Fruit fly (Drosophila melanogaster) Kc167 (cell line): ENCODE data around the gene Sfp33A4.
A peak's percentile ranks its signal among the peaks of the same experiment; 100 is the strongest.

Experiments
- Myc ChIP-seq: fragments of >200 bp; optimal IDR thresholded peaks from 2 replicates; lab custom pipeline; 2017; ENCODE audit warnings: missing external identifiers
- Sin3A ChIP-seq: fragments of >200 bp; optimal IDR thresholded peaks from 2 replicates; lab custom pipeline; 2018; ENCODE audit warnings: missing external identifiers
- h ChIP-seq: fragments of >200 bp; optimal IDR thresholded peaks from 3 replicates; lab custom pipeline; 2018; ENCODE audit warnings: missing external identifiers
- insv ChIP-seq: fragments of >200 bp; optimal IDR thresholded peaks from 3 replicates; lab custom pipeline; 2018; ENCODE audit warnings: missing external identifiers
- psq ChIP-seq: fragments of >200 bp; optimal IDR thresholded peaks from 2 replicates; lab custom pipeline; 2017; ENCODE audit warnings: missing external identifiers
- ttk ChIP-seq: sonication (Bioruptor generic); optimal IDR thresholded peaks from 2 replicates; lab custom pipeline; 2017; ENCODE audit warnings: missing external identifiers

The Sfp33A4 gene

DNA sequence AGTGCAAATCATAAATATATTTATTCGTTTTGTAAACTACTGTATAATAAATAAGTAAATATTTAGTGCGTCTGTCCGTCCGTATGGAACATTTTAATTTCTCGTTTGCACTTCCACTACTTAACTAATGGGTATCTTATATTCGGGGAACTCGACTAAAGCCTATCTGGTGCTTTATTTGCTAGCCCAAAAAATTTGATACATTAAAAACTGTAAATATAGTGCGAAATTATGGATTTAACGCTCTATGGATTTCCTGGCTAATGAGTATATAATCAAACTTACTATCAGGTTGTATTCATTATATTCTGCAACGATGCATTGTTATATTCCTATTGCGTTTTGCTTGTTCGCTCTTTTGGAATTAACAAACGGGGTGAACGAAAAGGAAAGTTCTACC is at the start of gene Sfp33A4:
Sfp33A4 (plus strand) TSS at position 301 of the 400 bp plus-strand sequence.
- no peak for TF ChIP-seq h
- TF ChIP-seq insv (lab: Kevin White, UChicago), result no peak
- TF ChIP-seq Sin3A (lab: Kevin White, UChicago), result no peak
- no peak for TF ChIP-seq ttk (lab: Kevin White, UChicago)
- TF ChIP-seq psq (lab: Kevin White, UChicago), result no peak
- no peak for TF ChIP-seq Myc (lab: Kevin White, UChicago)

DNA sequence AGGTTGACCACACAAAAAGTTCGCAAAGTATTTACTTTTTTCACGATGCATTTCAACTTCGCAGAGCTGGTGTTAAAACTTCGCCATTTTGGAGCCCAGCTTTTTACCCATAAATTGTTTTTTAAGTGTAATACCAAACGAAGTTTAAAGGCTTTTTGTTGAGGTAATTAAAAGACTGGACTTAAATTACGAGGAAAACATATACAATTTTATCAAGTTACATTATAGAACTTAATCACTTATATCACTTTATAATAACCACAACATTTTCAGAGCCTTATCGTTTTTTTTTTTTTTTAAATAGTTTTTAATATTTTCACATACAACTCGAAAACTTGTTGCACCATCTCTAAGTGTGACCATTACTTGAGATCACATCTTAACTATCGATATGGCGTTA is 49.0 kb upstream of the Sfp33A4 start, which contains the start of gene CG14931:
CG14931 (plus strand) TSS at position 301 of the 400 bp plus-strand sequence.
- TF ChIP-seq Myc (lab: Kevin White, UChicago) (no peak), h (no peak), ttk (lab: Kevin White, UChicago) (no peak), Sin3A (lab: Kevin White, UChicago) (no peak)

DNA sequence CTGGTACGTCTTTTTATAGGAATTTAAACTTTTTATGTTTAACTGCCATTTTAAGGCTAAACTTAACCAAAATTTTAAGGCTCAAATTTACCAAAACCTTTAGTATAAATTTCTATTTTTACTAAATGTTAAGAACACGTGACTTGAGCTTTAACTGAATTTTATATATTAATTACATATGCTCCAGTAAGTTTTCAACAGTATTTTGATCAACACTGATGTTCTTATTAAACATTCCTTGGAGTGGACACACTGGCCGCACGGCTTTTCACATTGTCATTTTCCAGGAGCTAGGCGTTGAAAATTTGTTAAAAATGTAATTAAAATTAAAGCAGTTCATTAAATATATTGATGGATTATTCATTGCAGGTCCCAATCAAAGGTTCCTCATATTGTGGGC is 47.4 kb upstream of the Sfp33A4 start, which contains the start of gene CG14932:
CG14932 (plus strand) TSS at position 230 of the 400 bp plus-strand sequence.
- TF ChIP-seq Myc (lab: Kevin White, UChicago), result no peak
- TF ChIP-seq ttk (lab: Kevin White, UChicago), result no peak
- TF ChIP-seq psq (lab: Kevin White, UChicago), result no peak
- no peak for TF ChIP-seq Sin3A (lab: Kevin White, UChicago)
- no peak for TF ChIP-seq insv (lab: Kevin White, UChicago)
- TF ChIP-seq h, result no peak

DNA sequence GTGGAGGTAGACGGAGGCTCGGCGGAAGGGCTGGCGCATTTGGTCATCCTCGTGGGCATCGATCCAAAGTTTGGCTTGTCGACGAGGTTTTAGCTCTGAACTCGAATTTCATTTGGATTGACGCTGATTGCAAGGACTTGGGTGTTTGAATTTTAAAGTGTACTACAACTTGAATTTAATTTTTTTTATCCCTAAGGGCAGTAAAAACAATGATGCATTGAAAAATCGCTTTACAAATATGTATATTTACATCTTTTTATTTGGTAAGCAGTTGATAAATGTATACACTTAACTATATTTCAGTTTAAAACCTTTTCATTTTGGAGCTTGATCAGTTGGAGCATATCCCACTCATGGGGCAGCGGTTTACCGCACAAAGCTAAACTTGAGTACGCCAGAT is 44.8 kb upstream of the Sfp33A4 start, which contains the start of gene Tsp33B:
Tsp33B (minus strand) TSS at position 101 of the 400 bp plus-strand sequence.
- TF ChIP-seq ttk (lab: Kevin White, UChicago) (no peak), insv (lab: Kevin White, UChicago) (no peak), psq (lab: Kevin White, UChicago) (no peak)

DNA sequence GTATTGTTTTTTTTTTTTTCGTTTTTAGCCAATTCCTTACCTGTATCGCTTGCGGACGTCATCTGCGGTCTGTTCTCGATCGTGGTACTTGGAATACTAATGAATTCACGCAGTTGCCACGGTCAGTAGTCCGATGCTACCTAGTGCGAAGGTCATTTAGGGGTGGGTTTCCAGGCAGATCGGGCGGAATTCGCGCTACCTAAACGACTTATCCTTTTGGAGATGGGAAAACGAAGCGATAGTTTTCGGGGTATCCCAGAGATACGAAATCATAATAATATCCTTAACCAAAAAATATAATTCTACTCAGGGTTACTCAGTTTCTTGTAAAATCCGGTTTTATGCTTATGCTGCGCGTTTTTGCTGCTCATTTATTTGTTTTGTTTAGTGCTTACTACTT is 43.1 kb upstream of the Sfp33A4 start, which contains the start of gene CG14937:
CG14937 (minus strand) TSS at position 101 of the 400 bp plus-strand sequence.
- TF ChIP-seq ttk (lab: Kevin White, UChicago) (no peak), insv (lab: Kevin White, UChicago) (no peak), psq (lab: Kevin White, UChicago) (no peak), Myc (lab: Kevin White, UChicago) (no peak), h (no peak), Sin3A (lab: Kevin White, UChicago) (no peak)

DNA sequence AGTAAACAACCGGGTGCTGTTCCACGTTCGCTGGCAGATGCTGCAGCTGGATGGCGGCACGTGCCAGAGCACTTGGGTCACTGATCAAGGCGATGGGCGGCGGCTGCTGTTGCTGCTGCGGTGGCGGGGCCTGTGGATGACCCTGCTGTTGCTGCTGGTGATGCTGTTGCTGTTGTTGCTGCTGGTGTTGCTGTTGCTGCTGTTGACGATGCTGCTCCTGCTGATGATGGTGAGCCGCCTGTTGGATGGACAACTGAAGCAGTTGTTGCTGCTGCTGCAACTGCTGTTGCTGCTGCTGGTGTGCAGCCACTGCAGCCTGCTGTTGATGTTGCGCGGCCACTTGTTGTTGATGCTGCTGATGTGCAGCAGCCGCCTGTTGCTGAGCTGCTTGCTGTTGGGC is 39.9 kb upstream of the Sfp33A4 start:
- TF ChIP-seq h (peak; percentile 18), Sin3A (lab: Kevin White, UChicago) (no peak)

DNA sequence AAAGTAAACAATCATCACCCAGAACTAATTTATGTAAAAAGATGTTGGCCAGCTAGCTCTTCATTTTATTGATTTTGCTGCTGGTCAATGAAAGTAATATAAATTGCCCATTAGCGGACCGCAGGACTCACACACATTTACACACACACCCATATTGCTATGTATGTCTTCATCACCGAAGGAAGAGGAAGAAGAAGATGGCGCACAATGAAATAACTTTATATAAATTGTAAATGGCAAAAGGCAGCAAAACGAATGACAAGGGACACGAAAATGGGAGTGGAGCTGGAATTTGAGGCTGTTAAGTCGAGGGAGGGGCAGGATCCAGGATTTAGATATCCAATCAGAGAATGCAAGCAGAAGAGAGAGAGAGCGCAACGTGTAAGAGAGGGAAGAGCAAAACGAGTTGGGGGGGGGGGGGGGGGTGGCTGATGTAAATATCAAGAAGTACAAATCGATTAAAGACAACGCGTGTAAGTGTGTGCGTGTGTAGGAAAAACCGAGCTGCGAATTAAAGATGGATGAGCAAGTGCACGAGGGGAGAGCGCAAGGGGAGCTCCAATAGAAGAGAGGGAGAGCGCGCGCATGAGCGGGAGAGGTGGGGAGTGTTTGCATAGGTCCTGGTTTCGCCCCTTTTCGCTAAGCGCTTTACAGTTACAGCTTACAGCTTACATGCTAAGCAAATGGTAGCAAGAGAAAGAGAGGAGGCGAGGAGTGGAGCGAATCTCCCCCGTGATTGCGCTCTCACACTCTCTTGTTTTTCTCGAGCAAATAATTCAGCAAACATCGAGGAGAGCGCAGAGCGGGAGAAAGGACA is 32.6 kb upstream of the Sfp33A4 start:
- TF ChIP-seq ttk (lab: Kevin White, UChicago) (no peak), h (no peak), Sin3A (lab: Kevin White, UChicago) (no peak), Myc (lab: Kevin White, UChicago) (no peak), psq (lab: Kevin White, UChicago) (no peak), insv (lab: Kevin White, UChicago) (no peak)

DNA sequence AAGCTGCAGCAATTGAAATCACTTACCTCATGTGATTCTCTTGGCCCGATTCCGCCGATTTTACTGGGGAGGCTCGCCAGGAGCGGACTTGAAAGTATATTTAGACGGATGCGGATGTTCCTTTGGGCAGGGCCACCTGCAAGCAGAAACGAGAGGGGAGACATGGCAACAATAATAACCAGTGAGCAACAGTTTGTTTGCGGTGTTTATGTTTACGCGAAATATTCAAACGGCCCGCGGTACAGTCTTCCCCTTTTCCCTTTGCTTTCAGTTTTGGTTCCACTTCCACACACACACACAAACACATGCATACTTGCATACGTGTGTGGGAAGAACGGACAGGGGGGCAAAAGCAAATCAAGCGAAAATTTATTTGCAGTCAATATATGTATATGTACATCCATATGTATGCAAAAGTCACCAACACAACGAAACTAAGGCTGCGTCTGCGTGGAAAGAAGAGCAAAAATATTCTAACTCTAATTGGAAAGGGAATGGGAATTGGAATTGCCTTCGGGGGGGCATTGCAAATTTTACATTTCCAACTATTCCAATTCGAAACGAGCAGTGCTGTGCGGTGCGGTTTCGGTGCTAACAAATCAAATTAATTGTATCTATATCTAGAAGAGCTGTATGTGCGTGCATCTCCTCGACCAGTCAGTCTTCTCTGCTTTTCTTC is 30.9 kb upstream of the Sfp33A4 start:
- TF ChIP-seq insv (lab: Kevin White, UChicago), result no peak
- peak; percentile 81 for TF ChIP-seq psq (lab: Kevin White, UChicago)

DNA sequence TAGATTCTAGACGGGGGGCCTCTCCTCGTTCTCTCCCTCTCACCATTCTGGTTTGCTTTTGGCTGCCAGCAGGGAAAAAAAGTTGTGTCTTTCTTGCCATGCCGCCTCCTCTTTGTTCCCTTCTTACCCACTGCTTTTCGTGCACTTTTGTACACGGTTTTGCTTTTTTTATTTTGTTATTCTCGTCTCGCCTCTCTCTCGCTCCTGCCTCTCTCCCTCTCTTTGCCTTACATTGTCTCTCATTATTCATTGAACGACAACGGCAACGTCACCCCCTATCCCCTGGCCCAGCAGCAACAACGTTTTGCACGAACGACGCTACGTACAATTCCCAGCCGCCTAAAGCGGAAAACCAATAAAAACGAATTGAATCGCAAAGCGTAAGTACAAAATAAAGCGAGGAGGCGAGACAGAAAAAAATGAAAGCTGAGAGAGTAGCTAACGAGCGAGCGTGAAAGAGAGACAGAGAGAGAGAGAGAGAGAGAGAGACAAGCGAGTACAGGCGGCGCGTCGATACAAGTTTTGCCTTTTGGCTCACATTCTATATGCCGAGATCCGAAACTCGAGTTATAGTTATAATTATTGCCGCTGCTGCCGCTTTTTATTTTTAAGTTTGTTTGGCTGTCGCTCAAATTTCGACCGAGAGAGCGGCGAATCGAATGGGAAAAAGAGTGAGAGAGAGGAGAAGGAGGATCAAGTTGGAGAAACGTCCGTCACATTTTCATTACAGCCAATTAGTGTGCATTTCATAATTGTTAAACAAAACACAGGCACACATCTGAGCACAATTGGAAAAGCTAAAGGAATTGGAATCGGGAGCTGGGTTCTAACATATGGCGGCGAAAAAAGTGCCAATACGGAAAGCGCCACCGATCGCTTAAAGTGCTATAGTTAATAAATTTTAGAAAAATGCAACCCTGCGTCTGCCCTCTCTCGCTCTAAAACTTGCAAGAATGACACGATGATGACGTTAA is 30.1 kb upstream of the Sfp33A4 start:
- TF ChIP-seq h, result no peak
- TF ChIP-seq psq (lab: Kevin White, UChicago), result peak; percentile 57

DNA sequence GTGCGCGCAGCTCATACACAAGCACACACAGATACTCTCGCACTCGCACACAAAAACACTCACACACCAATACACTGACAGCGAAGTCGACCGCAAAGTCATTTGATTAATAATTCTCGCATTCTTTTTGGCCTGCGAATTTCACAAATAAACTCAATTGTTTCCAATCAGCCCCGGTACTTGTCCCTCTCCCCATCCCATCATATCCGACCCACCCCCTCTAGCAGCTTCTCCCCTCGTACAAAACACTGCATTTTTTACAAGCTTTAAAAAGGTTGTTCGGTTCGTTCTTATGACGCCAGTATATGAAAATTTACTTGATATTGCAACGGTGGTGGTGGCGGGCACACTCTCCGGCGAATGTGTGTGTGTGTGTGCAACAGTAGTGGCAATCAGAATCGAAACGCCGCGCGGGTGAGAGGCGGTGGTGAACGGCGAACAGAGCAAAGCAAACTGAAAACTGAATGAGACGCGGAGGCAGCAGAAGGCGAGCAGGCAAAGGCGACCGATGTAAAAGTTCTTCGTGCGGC is 29.3 kb upstream of the Sfp33A4 start:
- no peak for TF ChIP-seq Myc (lab: Kevin White, UChicago)
- peak; percentile 32 for TF ChIP-seq psq (lab: Kevin White, UChicago)
- TF ChIP-seq ttk (lab: Kevin White, UChicago), result no peak
- TF ChIP-seq insv (lab: Kevin White, UChicago), result no peak
- no peak for TF ChIP-seq h

DNA sequence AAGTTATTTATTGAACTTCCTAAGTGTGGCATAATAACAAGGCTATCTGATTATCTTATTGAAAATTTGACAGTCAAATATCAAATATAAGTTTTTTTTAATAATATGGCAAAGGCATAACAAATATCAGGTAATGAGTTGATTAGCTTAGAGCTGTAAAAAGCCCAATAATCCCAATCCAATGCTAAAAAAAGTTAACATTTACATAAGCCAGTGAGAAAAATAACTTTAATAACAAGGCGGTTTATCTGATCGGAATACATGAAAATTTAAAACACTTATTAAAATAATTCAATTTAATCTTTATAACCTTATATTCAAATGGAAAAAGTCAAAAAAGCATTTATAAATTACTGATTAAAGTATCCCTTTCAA is 28.7 kb upstream of the Sfp33A4 start:
- TF ChIP-seq h (no peak), insv (lab: Kevin White, UChicago) (no peak), psq (lab: Kevin White, UChicago) (no peak), Sin3A (lab: Kevin White, UChicago) (no peak), Myc (lab: Kevin White, UChicago) (no peak), ttk (lab: Kevin White, UChicago) (no peak)
